Worm (Caenorhabditis elegans) whole organism, mixed stage, embryonic: Measurements from ENCODE around the gene athp-1.

ENCODE experiments used
- M03D4.4 ChIP-seq: sonication (generic microtip); optimal IDR thresholded peaks from 2 replicates; lab custom pipeline; 2017; ENCODE audit warnings: mild to moderate bottlenecking, missing genetic modification characterization, missing compliant biosample characterization
- bed-3 ChIP-seq: fragments of 200-800 bp; sonication (Bioruptor generic); optimal IDR thresholded peaks from 3 replicates; lab custom pipeline; 2018; ENCODE audit warnings: mild to moderate bottlenecking, missing genetic modification characterization, moderate library complexity, missing compliant biosample characterization
- blmp-1 ChIP-seq: fragments of 150-350 bp; optimal IDR thresholded peaks from 2 replicates; lab custom pipeline; 2014; ENCODE audit warnings: missing biosample characterization, missing genetic modification characterization
- ceh-39 ChIP-seq: fragments of 150-350 bp; optimal IDR thresholded peaks from 2 replicates; lab custom pipeline; 2014; ENCODE audit warnings: missing biosample characterization, missing genetic modification characterization
- ceh-43 ChIP-seq: fragments of 200-800 bp; sonication (Bioruptor generic); optimal IDR thresholded peaks from 2 replicates; lab custom pipeline; 2018; ENCODE audit warnings: mild to moderate bottlenecking, missing genetic modification characterization, moderate library complexity, missing compliant biosample characterization
- ceh-83 ChIP-seq: fragments of 200-800 bp; sonication (Bioruptor generic); optimal IDR thresholded peaks from 2 replicates; lab custom pipeline; 2018; ENCODE audit warnings: mild to moderate bottlenecking, missing genetic modification characterization, missing compliant biosample characterization
- ces-1 ChIP-seq: fragments of 150-350 bp; optimal IDR thresholded peaks from 2 replicates; lab custom pipeline; 2014; ENCODE audit warnings: missing biosample characterization, missing genetic modification reagents, missing genetic modification characterization
- cnd-1 ChIP-seq: fragments of 200-800 bp; sonication (Bioruptor generic); optimal IDR thresholded peaks from 2 replicates; lab custom pipeline; 2018; ENCODE audit warnings: mild to moderate bottlenecking, missing genetic modification characterization, missing compliant biosample characterization
- drap-1 ChIP-seq: fragments of 200-800 bp; sonication (Bioruptor generic); optimal IDR thresholded peaks from 3 replicates; lab custom pipeline; 2018; ENCODE audit warnings: mild to moderate bottlenecking, missing genetic modification characterization, missing compliant biosample characterization
- elt-1 ChIP-seq: sonication (generic microtip); optimal IDR thresholded peaks from 2 replicates; lab custom pipeline; 2017; ENCODE audit warnings: missing genetic modification characterization, mild to moderate bottlenecking, missing compliant biosample characterization, antibody characterized with exemption, moderate library complexity, borderline replicate concordance; ENCODE audit not compliant: insufficient read depth
- elt-3 ChIP-seq: fragments of 150-350 bp; optimal IDR thresholded peaks from 2 replicates; lab custom pipeline; 2014; ENCODE audit warnings: missing biosample characterization, missing genetic modification characterization
- flh-1 ChIP-seq: fragments of 200-800 bp; sonication (Bioruptor generic); optimal IDR thresholded peaks from 2 replicates; lab custom pipeline; 2018; ENCODE audit warnings: mild to moderate bottlenecking, missing genetic modification characterization, moderate library complexity, missing compliant biosample characterization
- ham-2 ChIP-seq: fragments of 200-800 bp; sonication (Bioruptor generic); optimal IDR thresholded peaks from 2 replicates; lab custom pipeline; 2018; ENCODE audit warnings: mild to moderate bottlenecking, missing genetic modification characterization, missing compliant biosample characterization
- hlh-1 ChIP-seq: fragments of 150-350 bp; optimal IDR thresholded peaks from 2 replicates; lab custom pipeline; 2014; ENCODE audit warnings: missing biosample characterization, missing genetic modification reagents, missing genetic modification characterization
- lin-13 ChIP-seq: fragments of 150-350 bp; optimal IDR thresholded peaks from 2 replicates; lab custom pipeline; 2014; ENCODE audit warnings: missing biosample characterization, missing genetic modification characterization
- lin-32 ChIP-seq: fragments of 200-800 bp; sonication (Bioruptor generic); optimal IDR thresholded peaks from 2 replicates; lab custom pipeline; 2018; ENCODE audit warnings: mild to moderate bottlenecking, missing genetic modification characterization, missing compliant biosample characterization
- lsy-2 ChIP-seq: fragments of 150-350 bp; optimal IDR thresholded peaks from 2 replicates; lab custom pipeline; 2014; ENCODE audit warnings: missing biosample characterization, missing genetic modification characterization
- mab-5 ChIP-seq: fragments of 150-350 bp; optimal IDR thresholded peaks from 2 replicates; lab custom pipeline; 2014; ENCODE audit warnings: missing biosample characterization, missing genetic modification characterization
- mep-1 ChIP-seq: fragments of 150-350 bp; optimal IDR thresholded peaks from 2 replicates; lab custom pipeline; 2017; ENCODE audit warnings: missing biosample characterization, missing genetic modification reagents, missing genetic modification characterization, inconsistent platforms
- mls-2 ChIP-seq: sonication (generic microtip); optimal IDR thresholded peaks from 2 replicates; lab custom pipeline; 2016; ENCODE audit warnings: mild to moderate bottlenecking, missing genetic modification characterization, moderate library complexity, missing compliant biosample characterization
- nhr-12 ChIP-seq: fragments of 150-350 bp; optimal IDR thresholded peaks from 2 replicates; lab custom pipeline; 2014; ENCODE audit warnings: missing biosample characterization, missing genetic modification characterization
- nhr-2 ChIP-seq: fragments of 150-350 bp; optimal IDR thresholded peaks from 2 replicates; lab custom pipeline; 2014; ENCODE audit warnings: missing biosample characterization, missing genetic modification characterization
- nhr-237 ChIP-seq: fragments of 150-350 bp; optimal IDR thresholded peaks from 2 replicates; lab custom pipeline; 2014; ENCODE audit warnings: missing biosample characterization, missing genetic modification characterization
- nhr-76 ChIP-seq: sonication (generic microtip); optimal IDR thresholded peaks from 2 replicates; lab custom pipeline; 2017; ENCODE audit warnings: missing biosample characterization, missing genetic modification characterization
- pha-4 ChIP-seq: fragments of 150-350 bp; optimal IDR thresholded peaks from 2 replicates; lab custom pipeline; 2018; ENCODE audit warnings: missing biosample characterization, missing genetic modification reagents, missing genetic modification characterization
- sem-2 ChIP-seq: fragments of 200-800 bp; sonication (Bioruptor generic); optimal IDR thresholded peaks from 2 replicates; lab custom pipeline; 2018; ENCODE audit warnings: mild to moderate bottlenecking, missing genetic modification characterization, missing compliant biosample characterization
- sptf-1 ChIP-seq: sonication (generic microtip); optimal IDR thresholded peaks from 2 replicates; lab custom pipeline; 2017; ENCODE audit warnings: mild to moderate bottlenecking, missing genetic modification characterization, moderate library complexity, missing compliant biosample characterization
- unc-120 ChIP-seq: sonication (generic microtip); optimal IDR thresholded peaks from 2 replicates; lab custom pipeline; 2017; ENCODE audit warnings: missing genetic modification characterization, missing compliant biosample characterization; ENCODE audit not compliant: poor library complexity, severe bottlenecking
- unc-39 ChIP-seq: fragments of 150-350 bp; optimal IDR thresholded peaks from 2 replicates; lab custom pipeline; 2014; ENCODE audit warnings: missing biosample characterization, missing genetic modification characterization
- unc-62 ChIP-seq: fragments of 150-350 bp; optimal IDR thresholded peaks from 2 replicates; lab custom pipeline; 2014; ENCODE audit warnings: missing biosample characterization, missing genetic modification reagents, missing genetic modification characterization
- zip-8 ChIP-seq: fragments of 150-350 bp; optimal IDR thresholded peaks from 2 replicates; lab custom pipeline; 2014; ENCODE audit warnings: missing biosample characterization, missing genetic modification characterization
- ztf-11 ChIP-seq: fragments of 150-350 bp; optimal IDR thresholded peaks from 2 replicates; lab custom pipeline; 2014; ENCODE audit warnings: missing biosample characterization, missing genetic modification characterization

athp-1 gene

ce11 chrIII:10855398-10855880, 26.1 kb upstream of the athp-1 start, which contains the start of gene Y39A1C.1:
TSS of gene Y39A1C.1 (plus strand) at chrIII:10855448.
- TF ChIP-seq sptf-1 (tag; lab: Kevin White, UChicago) (peak; percentile 10), ztf-11 (no peak), elt-3 (tag; lab: Kevin White, UChicago) (no peak), hlh-1 (tag; lab: Kevin White, UChicago) (peak; percentile 7), mep-1 (tag; lab: Kevin White, UChicago) (peak; percentile 20), blmp-1 (no peak), lsy-2 (tag; lab: Kevin White, UChicago) (peak; percentile 6), ceh-83 (no peak), nhr-12 (tag; lab: Kevin White, UChicago) (no peak), elt-1 (tag; lab: Kevin White, UChicago) (no peak), sem-2 (no peak), mls-2 (tag; lab: Kevin White, UChicago) (peak; percentile 16), unc-120 (tag; lab: Kevin White, UChicago) (peak; percentile 81), ces-1 (GFP tag; lab: Kevin White, UChicago) (peak; percentile 47), nhr-2 (tag; lab: Kevin White, UChicago) (no peak), ham-2 (GFP tag; lab: Kevin White, UChicago) (no peak), pha-4 (tag; lab: Kevin White, UChicago) (no peak)
- TF ChIP-seq, all 35 proteins: peak for 7

DNA sequence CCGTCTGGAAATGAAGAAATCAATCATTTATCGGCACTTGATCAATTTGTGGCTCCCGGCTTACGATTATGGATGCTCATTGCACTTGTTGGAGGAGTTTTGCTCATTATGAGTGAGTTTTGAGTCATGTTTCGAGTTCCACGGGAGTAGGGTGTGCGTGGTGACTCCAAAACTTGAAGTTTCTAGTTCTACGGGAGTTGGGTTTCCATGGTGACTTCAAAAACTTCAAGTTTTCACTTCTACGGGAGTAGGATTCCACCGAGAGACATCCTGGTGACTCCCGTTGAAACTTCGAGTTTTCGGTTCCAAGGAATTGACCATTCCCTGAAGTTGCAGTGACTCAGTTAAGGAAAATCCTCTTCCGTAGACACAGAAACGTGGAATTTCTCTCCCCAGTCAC, 24.7 kb upstream of the athp-1 start:
- TF ChIP-seq M03D4.4 (no peak), lin-32 (GFP tag; lab: Kevin White, UChicago) (peak; percentile 53), cnd-1 (tag; lab: Kevin White, UChicago) (peak; percentile 77), mls-2 (tag; lab: Kevin White, UChicago) (peak; percentile 26), ceh-83 (peak; percentile 68), bed-3 (GFP tag; lab: Kevin White, UChicago) (peak; percentile 35), lsy-2 (tag; lab: Kevin White, UChicago) (no peak), nhr-2 (tag; lab: Kevin White, UChicago) (no peak), lin-13 (no peak), drap-1 (GFP tag; lab: Kevin White, UChicago) (peak; percentile 33), sptf-1 (tag; lab: Kevin White, UChicago) (peak; percentile 51), mep-1 (tag; lab: Kevin White, UChicago) (no peak), mab-5 (tag; lab: Kevin White, UChicago) (no peak), nhr-237 (tag; lab: Kevin White, UChicago) (no peak)

ce11 chrIII:10857984-10858383, 23.6 kb upstream of the athp-1 start, which contains the start of gene oxi-1:
TSS of gene oxi-1 (plus strand) at chrIII:10858284.
- TF ChIP-seq unc-39 (tag; lab: Kevin White, UChicago) (no peak), nhr-2 (tag; lab: Kevin White, UChicago) (no peak), sem-2 (no peak), zip-8 (tag; lab: Kevin White, UChicago) (no peak), bed-3 (GFP tag; lab: Kevin White, UChicago) (no peak), elt-1 (tag; lab: Kevin White, UChicago) (no peak), cnd-1 (tag; lab: Kevin White, UChicago) (no peak)
- TF ChIP-seq, all 35 proteins: peak for 0

- TF ChIP-seq cnd-1 (tag; lab: Kevin White, UChicago) (no peak), ceh-43 (GFP tag; lab: Kevin White, UChicago) (no peak), flh-1 (GFP tag; lab: Kevin White, UChicago) (no peak), lin-32 (GFP tag; lab: Kevin White, UChicago) (no peak), ceh-39 (tag; lab: Kevin White, UChicago) (no peak), mep-1 (tag; lab: Kevin White, UChicago) (no peak), unc-62 (GFP tag; lab: Kevin White, UChicago) (no peak), ham-2 (GFP tag; lab: Kevin White, UChicago) (no peak), ztf-11 (no peak), nhr-76 (tag; lab: Kevin White, UChicago) (no peak)
- TF ChIP-seq, all 35 proteins: peak for 0
Observed at ce11 chrIII:10861375-10861774, 20.2 kb upstream of the athp-1 start.
